Worm (Caenorhabditis elegans): ENCODE data around the gene F52H3.6.

ce11 chrII:10021749-10022148 lies 6.5 kb downstream of the F52H3.6 start:
- TF ChIP-seq ttx-3 (tag; optimal IDR thresholded peaks at IDR 0.05): no peak
- no peak for TF ChIP-seq ceh-2 (tag; optimal IDR thresholded peaks at IDR 0.05)
- TF ChIP-seq C38D4.7 (GFP tag; optimal IDR thresholded peaks at IDR 0.05): no peak
- no peak for TF ChIP-seq unc-55 (GFP tag; optimal IDR thresholded peaks at IDR 0.05)
- TF ChIP-seq ceh-30 (tag; optimal IDR thresholded peaks at IDR 0.05): no peak
- no peak for TF ChIP-seq sox-2 (GFP tag; IDR thresholded peaks at IDR 0.05)

Measured in whole organism, late embryonic.